Worm (Caenorhabditis elegans) whole organism, L1 larva: Measurements from ENCODE around the gene B0563.10.

ENCODE experiments used
- C16A3.4 ChIP-seq: fragments of 150-350 bp; optimal IDR thresholded peaks from 2 replicates; lab custom pipeline; 2014; ENCODE audit warnings: missing biosample characterization, missing genetic modification characterization
- F16B12.6 ChIP-seq: fragments of 150-350 bp; optimal IDR thresholded peaks from 2 replicates; lab custom pipeline; 2014; ENCODE audit warnings: missing biosample characterization, missing genetic modification characterization
- Y116A8C.19 ChIP-seq: sonication (generic microtip); optimal IDR thresholded peaks from 2 replicates; lab custom pipeline; 2016; ENCODE audit warnings: missing compliant biosample characterization, missing genetic modification characterization, borderline replicate concordance
- aha-1 ChIP-seq: fragments of 150-350 bp; optimal IDR thresholded peaks from 2 replicates; lab custom pipeline; 2014; ENCODE audit warnings: missing biosample characterization, missing genetic modification characterization
- ama-1 ChIP-seq: fragments of 150-350 bp; optimal IDR thresholded peaks from 2 replicates; lab custom pipeline; 2014
- dpl-1 ChIP-seq, 3 experiments: fragments of 150-350 bp in 2 of 3; sonication (generic microtip) in 1 of 3; optimal IDR thresholded peaks; 2 replicates each; lab custom pipeline; 2014 to 2017; ENCODE audit warnings: missing biosample characterization in 3 of 3, missing genetic modification characterization in 3 of 3, missing genetic modification reagents in 3 of 3
- efl-1 ChIP-seq, 4 experiments: fragments of 150-350 bp; optimal IDR thresholded peaks in 3 of 4; peaks in 1 of 4; 1 replicate in 1 of 4; 2 replicates in 3 of 4; lab custom pipeline; 2014; ENCODE audit warnings: missing biosample characterization in 2 of 4, missing genetic modification characterization in 2 of 4, missing genetic modification reagents in 2 of 4
- elt-2 ChIP-seq: sonication (generic microtip); optimal IDR thresholded peaks from 2 replicates; lab custom pipeline; 2016; ENCODE audit warnings: missing genetic modification characterization, mild to moderate bottlenecking, inconsistent platforms, missing compliant biosample characterization, missing genetic modification reagents
- elt-3 ChIP-seq, 6 experiments: fragments of 150-350 bp in 1 of 6; sonication (generic microtip); optimal IDR thresholded peaks; 2 replicates each; lab custom pipeline; 2017 to 2018; ENCODE audit warnings: missing biosample characterization in 6 of 6, missing genetic modification characterization in 6 of 6, inconsistent platforms in 1 of 6
- fkh-10 ChIP-seq: sonication (generic microtip); optimal IDR thresholded peaks from 2 replicates; lab custom pipeline; 2017; ENCODE audit warnings: missing biosample characterization, missing genetic modification reagents, missing genetic modification characterization
- hlh-4 ChIP-seq: sonication (generic microtip); optimal IDR thresholded peaks from 2 replicates; lab custom pipeline; 2016; ENCODE audit warnings: mild to moderate bottlenecking, missing genetic modification characterization, missing compliant biosample characterization
- isw-1 ChIP-seq: fragments of 200-800 bp; sonication (Bioruptor generic); IDR thresholded peaks from 2 replicates; pipeline ENCODE4 v1.3.6; 2022; ENCODE audit warnings: missing genetic modification characterization, missing compliant biosample characterization
- lin-13 ChIP-seq: fragments of 150-350 bp; optimal IDR thresholded peaks from 2 replicates; lab custom pipeline; 2014; ENCODE audit warnings: missing biosample characterization, missing genetic modification reagents, missing genetic modification characterization
- lin-14 ChIP-seq: fragments of 200-800 bp; sonication (Bioruptor generic); optimal IDR thresholded peaks from 2 replicates; lab custom pipeline; 2018; ENCODE audit warnings: mild to moderate bottlenecking, missing genetic modification characterization, moderate library complexity, missing compliant biosample characterization
- lin-35 ChIP-seq, 2 experiments: fragments of 150-350 bp; optimal IDR thresholded peaks; 2 replicates each; lab custom pipeline; 2014; ENCODE audit warnings: missing biosample characterization in 2 of 2, missing genetic modification characterization in 2 of 2, missing genetic modification reagents in 2 of 2
- nhr-19 ChIP-seq: fragments of 200-800 bp; sonication (Bioruptor generic); conservative IDR thresholded peaks from 2 replicates; pipeline ENCODE4 v1.3.6; 2022; ENCODE audit warnings: missing genetic modification characterization, missing compliant biosample characterization
- nhr-237 ChIP-seq: fragments of 150-350 bp; optimal IDR thresholded peaks from 2 replicates; lab custom pipeline; 2014; ENCODE audit warnings: missing biosample characterization, missing genetic modification characterization
- nhr-71 ChIP-seq: sonication (generic microtip); optimal IDR thresholded peaks from 2 replicates; lab custom pipeline; 2016; ENCODE audit warnings: mild to moderate bottlenecking, missing genetic modification characterization, moderate library complexity, missing compliant biosample characterization
- nhr-84 ChIP-seq: sonication (generic microtip); optimal IDR thresholded peaks from 2 replicates; lab custom pipeline; 2017; ENCODE audit warnings: missing biosample characterization, missing genetic modification characterization
- nhr-85 ChIP-seq: sonication (generic microtip); peaks from one replicate; lab custom pipeline; 2016; ENCODE audit warnings: missing genetic modification characterization, inconsistent platforms, missing compliant biosample characterization
- pqm-1 ChIP-seq: sonication (generic microtip); optimal IDR thresholded peaks from 3 replicates; lab custom pipeline; 2017; ENCODE audit warnings: missing biosample characterization, missing genetic modification characterization
- skn-1 ChIP-seq: fragments of 150-350 bp; optimal IDR thresholded peaks from 2 replicates; lab custom pipeline; 2014; ENCODE audit warnings: missing biosample characterization, missing genetic modification characterization
- snu-23 ChIP-seq: sonication (generic microtip); optimal IDR thresholded peaks from 2 replicates; lab custom pipeline; 2016; ENCODE audit warnings: missing genetic modification characterization, missing compliant biosample characterization
- sox-4 ChIP-seq: sonication (generic microtip); optimal IDR thresholded peaks from 2 replicates; lab custom pipeline; 2016; ENCODE audit warnings: missing genetic modification characterization, missing compliant biosample characterization
- sptf-1 ChIP-seq: fragments of 150-350 bp; optimal IDR thresholded peaks from 2 replicates; lab custom pipeline; 2014; ENCODE audit warnings: missing biosample characterization, missing genetic modification characterization
- sup-37 ChIP-seq: fragments of 200-800 bp; sonication (Bioruptor generic); optimal IDR thresholded peaks from 2 replicates; lab custom pipeline; 2018; ENCODE audit warnings: mild to moderate bottlenecking, missing genetic modification characterization, missing compliant biosample characterization
- tlp-1 ChIP-seq: fragments of 150-350 bp; optimal IDR thresholded peaks from 2 replicates; lab custom pipeline; 2014; ENCODE audit warnings: missing biosample characterization, missing genetic modification characterization
- vab-15 ChIP-seq: sonication (generic microtip); optimal IDR thresholded peaks from 2 replicates; lab custom pipeline; 2017; ENCODE audit warnings: missing genotype, mild to moderate bottlenecking, missing genetic modification characterization, missing compliant biosample characterization
- zip-4 ChIP-seq: fragments of 200-800 bp; sonication (Bioruptor generic); optimal IDR thresholded peaks from 2 replicates; lab custom pipeline; 2018; ENCODE audit warnings: mild to moderate bottlenecking, missing genetic modification characterization, moderate library complexity, missing compliant biosample characterization
- ztf-4 ChIP-seq: fragments of 150-350 bp; optimal IDR thresholded peaks from 2 replicates; lab custom pipeline; 2014; ENCODE audit warnings: missing biosample characterization, missing genetic modification characterization

B0563.10 gene

ce11 chrX:9146953-9147352, 20.1 kb downstream of the B0563.10 start (continued):
- TF ChIP-seq lin-13 (GFP tag; lab: Kevin White, UChicago): no peak
- no peak for TF ChIP-seq pqm-1
- no peak for TF ChIP-seq fkh-10 (GFP tag; lab: Kevin White, UChicago)
- no peak for TF ChIP-seq F16B12.6 (tag; lab: Kevin White, UChicago)
- TF ChIP-seq sptf-1 (tag; lab: Kevin White, UChicago): no peak
- TF ChIP-seq Y116A8C.19: no peak
- peak; percentile 55 for TF ChIP-seq snu-23 (GFP tag; lab: Kevin White, UChicago)
- no peak for TF ChIP-seq nhr-84 (tag; lab: Kevin White, UChicago)
- TF ChIP-seq lin-14: peak; percentile 74
- peak in 1 of 2 experiments; percentile 65 for TF ChIP-seq lin-35 (GFP tag; optimal IDR thresholded peaks at IDR 0.05; lab: Kevin White, UChicago)
- TF ChIP-seq nhr-237 (tag; lab: Kevin White, UChicago): no peak
- TF ChIP-seq dpl-1 (GFP tag; optimal IDR thresholded peaks at IDR 0.05; lab: Kevin White, UChicago): no peak
- TF ChIP-seq elt-2: no peak

ce11 chrX:9145848-9146247, 21.2 kb downstream of the B0563.10 start, which contains the start of gene B0563.5:
TSS of gene B0563.5 (plus strand) at chrX:9146148.
- no peak for TF ChIP-seq sup-37 (GFP tag; lab: Kevin White, UChicago)
- no peak for TF ChIP-seq nhr-19 (GFP tag; lab: Robert Waterston, UW)
- TF ChIP-seq tlp-1 (tag; lab: Kevin White, UChicago): no peak
- no peak for TF ChIP-seq vab-15
- no peak for TF ChIP-seq skn-1 (tag; lab: Kevin White, UChicago)
- no peak for TF ChIP-seq sox-4 (tag; lab: Kevin White, UChicago)
- no peak for TF ChIP-seq ztf-4 (tag; lab: Kevin White, UChicago)
- TF ChIP-seq Y116A8C.19: no peak
- TF ChIP-seq zip-4 (GFP tag; lab: Kevin White, UChicago): no peak
- no peak for TF ChIP-seq aha-1 (tag; lab: Kevin White, UChicago)
- TF ChIP-seq C16A3.4 (tag; lab: Kevin White, UChicago): no peak
- no peak for TF ChIP-seq isw-1 (GFP tag; lab: Robert Waterston, UW)
- TF ChIP-seq hlh-4 (tag; lab: Kevin White, UChicago): no peak

ce11 chrX:9137402-9137801, 29.6 kb downstream of the B0563.10 start, which contains the start of gene B0563.6:
TSS of gene B0563.6 (plus strand) at chrX:9137702.
- TF ChIP-seq nhr-71 (tag; lab: Kevin White, UChicago): no peak
- no peak for TF ChIP-seq elt-3 (tag; optimal IDR thresholded peaks at IDR 0.05; lab: Kevin White, UChicago)
- TF ChIP-seq isw-1 (GFP tag; lab: Robert Waterston, UW): no peak
- TF ChIP-seq F16B12.6 (tag; lab: Kevin White, UChicago): no peak
- no peak for TF ChIP-seq ama-1

ce11 chrX:9118741-9119140, 48.3 kb downstream of the B0563.10 start:
- peak; percentile 23; the same call in 1 of the 2 replicates for TF ChIP-seq nhr-19 (GFP tag; lab: Robert Waterston, UW)
- TF ChIP-seq lin-14: peak; percentile 13
- peak; percentile 32 to 46 for TF ChIP-seq efl-1 (optimal IDR thresholded peaks at IDR 0.05; lab: Kevin White, UChicago)
- TF ChIP-seq efl-1 (GFP tag; optimal IDR thresholded peaks at IDR 0.05 in 1 of 2; lab: Kevin White, UChicago): peak in 1 of 2 experiments; percentile 92
- peak; percentile 84 for TF ChIP-seq nhr-85 (tag; lab: Kevin White, UChicago)

ce11 chrX:9117541-9117940, 49.5 kb downstream of the B0563.10 start:
- TF ChIP-seq efl-1 (optimal IDR thresholded peaks at IDR 0.05; lab: Kevin White, UChicago): peak in 1 of 2 experiments; percentile 56
- no peak for TF ChIP-seq efl-1 (GFP tag; optimal IDR thresholded peaks at IDR 0.05 in 1 of 2; lab: Kevin White, UChicago)
- TF ChIP-seq lin-13 (GFP tag; lab: Kevin White, UChicago): no peak
- peak in 1 of 3 experiments; percentile 27 for TF ChIP-seq dpl-1 (GFP tag; optimal IDR thresholded peaks at IDR 0.05; lab: Kevin White, UChicago)
